Worm (Caenorhabditis elegans) whole organism, midembryonic: ENCODE measurements around the gene agl-1.
"Not testable (repeated sequence)": the region's sequence is repeated elsewhere in the genome, so short reads cannot be mapped to it uniquely, and the experiment has no call there.

Source experiments
- T22C8.4 ChIP-seq: fragments of 200-800 bp; sonication (Bioruptor generic); IDR thresholded peaks from 2 replicates; pipeline ENCODE4 v1.3.6; 2022; ENCODE audit warnings: missing genetic modification characterization, missing compliant biosample characterization
- cog-1 ChIP-seq: sonication (generic microtip); optimal IDR thresholded peaks from 2 replicates; lab custom pipeline; 2016; ENCODE audit warnings: missing genetic modification characterization, missing compliant biosample characterization
- flt-1 ChIP-seq: fragments of 200-800 bp; sonication (Bioruptor generic); IDR thresholded peaks from 2 replicates; pipeline ENCODE4 v1.3.6; 2022; ENCODE audit warnings: missing genetic modification characterization, missing compliant biosample characterization
- klf-2 ChIP-seq: fragments of 200-800 bp; sonication (Bioruptor generic); conservative IDR thresholded peaks from 2 replicates; pipeline ENCODE4 v1.3.6; 2022; ENCODE audit warnings: missing genetic modification reagents, missing genetic modification characterization, missing compliant biosample characterization
- med-1 ChIP-seq: sonication (generic microtip); optimal IDR thresholded peaks from 2 replicates; lab custom pipeline; 2017; ENCODE audit warnings: missing genetic modification characterization, mild to moderate bottlenecking, missing compliant biosample characterization, antibody characterized with exemption, missing genetic modification reagents; ENCODE audit not compliant: insufficient read depth
- ref-1 ChIP-seq: fragments of 200-800 bp; sonication (Bioruptor generic); conservative IDR thresholded peaks from 2 replicates; pipeline ENCODE4 v1.3.6; 2022; ENCODE audit warnings: missing genetic modification reagents, missing genetic modification characterization, missing compliant biosample characterization
- tab-1 ChIP-seq: fragments of 200-800 bp; sonication (Bioruptor generic); IDR thresholded peaks from 2 replicates; pipeline ENCODE4 v1.3.6; 2022; ENCODE audit warnings: missing genetic modification characterization, missing compliant biosample characterization
- ztf-23 ChIP-seq: fragments of 200-800 bp; sonication (Bioruptor generic); IDR thresholded peaks from 2 replicates; pipeline ENCODE4 v1.3.6; 2022; ENCODE audit warnings: missing genetic modification reagents, missing genetic modification characterization, missing compliant biosample characterization
- ztf-29 ChIP-seq: fragments of 200-800 bp; sonication (Bioruptor generic); IDR thresholded peaks from 2 replicates; pipeline ENCODE4 v1.3.6; 2022; ENCODE audit warnings: missing genetic modification reagents, missing genetic modification characterization, missing compliant biosample characterization

Gene agl-1

ce11 chrII:14311537-14311936 is 46.4 kb downstream of the agl-1 start:
- TF ChIP-seq ztf-29 (no peak), tab-1 (GFP tag; lab: Robert Waterston, UW) (no peak), flt-1 (GFP tag; lab: Robert Waterston, UW) (no peak), med-1 (no peak), cog-1 (tag; lab: Kevin White, UChicago) (no peak), T22C8.4 (GFP tag; lab: Robert Waterston, UW) (no peak), ref-1 (no peak), ztf-23 (no peak), klf-2 (no peak)

ce11 chrII:14310729-14311388 is 47.1 kb downstream of the agl-1 start, which contains the start of gene ctl-3:
Gene ctl-3, minus strand, starts transcription at chrII:14310779.
- TF ChIP-seq T22C8.4 (GFP tag; lab: Robert Waterston, UW) (no peak), klf-2 (no peak)

ce11 chrII:14306160-14306559 is 51.8 kb downstream of the agl-1 start, which contains the start of gene ctl-1:
Gene ctl-1, minus strand, starts transcription at chrII:14306260.
- TF ChIP-seq ztf-29; med-1; T22C8.4 (GFP tag; lab: Robert Waterston, UW): not testable (repeated sequence)

DNA sequence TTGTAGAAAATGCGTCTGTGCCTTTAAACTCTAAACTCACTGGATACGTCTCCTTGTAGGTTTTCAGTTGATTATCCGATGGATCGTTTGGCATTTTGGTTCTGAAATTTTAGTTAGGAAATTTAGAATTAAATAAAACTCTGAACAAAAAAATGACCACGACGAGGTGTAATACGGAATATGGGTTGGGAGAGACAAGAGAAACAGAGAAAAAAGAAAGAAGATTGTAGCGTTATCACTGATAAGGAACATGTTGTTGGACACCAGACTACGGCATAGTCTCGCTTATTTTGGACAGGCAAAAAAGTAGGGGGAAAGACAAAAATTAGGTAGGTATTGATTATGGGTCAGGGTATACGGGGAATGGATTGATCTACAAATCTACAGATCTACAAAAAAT is 56.0 kb downstream of the agl-1 start, which contains the start of gene ctl-2:
Gene ctl-2, minus strand, starts transcription at position 101 of the 400 bp plus-strand sequence.
- not testable (repeated sequence) for TF ChIP-seq med-1; klf-2; flt-1 (GFP tag; lab: Robert Waterston, UW)
